Worm (Caenorhabditis elegans): ENCODE data around the gene jmjd-3.2.

DNA sequence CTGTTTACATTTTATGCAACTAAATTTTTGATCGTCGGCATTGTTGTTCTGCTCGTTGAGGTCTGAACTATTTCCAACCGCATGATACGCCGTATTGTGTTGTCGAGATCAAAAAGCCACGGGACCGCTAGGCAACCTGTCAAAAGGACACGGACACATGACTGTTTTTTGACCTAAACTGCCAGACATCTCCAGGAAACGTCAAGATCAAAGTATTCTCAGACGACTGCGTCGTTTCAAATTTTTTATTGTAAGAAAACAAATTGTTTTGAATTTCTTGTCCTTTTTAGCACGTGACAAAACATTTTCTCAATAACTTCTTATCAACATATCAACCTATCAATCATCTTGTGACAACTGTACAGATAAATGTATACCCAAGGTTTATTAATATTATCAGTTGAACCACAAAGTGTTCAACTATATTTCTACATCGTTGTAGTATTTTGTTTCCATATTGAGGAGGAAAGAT lies 54.1 kb downstream of the jmjd-3.2 start:
- TF ChIP-seq dve-1 (tag; optimal IDR thresholded peaks at IDR 0.05) (no peak), nhr-11 (tag; optimal IDR thresholded peaks at IDR 0.05) (no peak), ceh-31 (tag; optimal IDR thresholded peaks at IDR 0.05) (no peak), fkh-10 (GFP tag; optimal IDR thresholded peaks at IDR 0.05) (no peak), odd-2 (tag; optimal IDR thresholded peaks at IDR 0.05) (no peak), ama-1 (optimal IDR thresholded peaks at IDR 0.05) (no peak), hlh-30 (tag; optimal IDR thresholded peaks at IDR 0.05; ENCODE audit: insufficient read depth) (peak; percentile 44), pqm-1 (tag; optimal IDR thresholded peaks at IDR 0.05) (no peak)
